Worm (Caenorhabditis elegans) whole organism, mixed stage, embryonic: ENCODE data around the gene ptp-3.

Source experiments
- ceh-43 ChIP-seq: fragments of 200-800 bp; sonication (Bioruptor generic); optimal IDR thresholded peaks from 2 replicates; lab custom pipeline; 2018; ENCODE audit warnings: mild to moderate bottlenecking, missing genetic modification characterization, moderate library complexity, missing compliant biosample characterization
- mep-1 ChIP-seq: fragments of 150-350 bp; optimal IDR thresholded peaks from 2 replicates; lab custom pipeline; 2017; ENCODE audit warnings: missing biosample characterization, missing genetic modification reagents, missing genetic modification characterization, inconsistent platforms
- nhr-12 ChIP-seq: fragments of 150-350 bp; optimal IDR thresholded peaks from 2 replicates; lab custom pipeline; 2014; ENCODE audit warnings: missing biosample characterization, missing genetic modification characterization
- nhr-28 ChIP-seq: fragments of 150-350 bp; optimal IDR thresholded peaks from 2 replicates; lab custom pipeline; 2014; ENCODE audit warnings: missing biosample characterization, missing genetic modification characterization
- nhr-76 ChIP-seq: sonication (generic microtip); optimal IDR thresholded peaks from 2 replicates; lab custom pipeline; 2017; ENCODE audit warnings: missing biosample characterization, missing genetic modification characterization
- unc-39 ChIP-seq: fragments of 150-350 bp; optimal IDR thresholded peaks from 2 replicates; lab custom pipeline; 2014; ENCODE audit warnings: missing biosample characterization, missing genetic modification characterization
- ztf-11 ChIP-seq: fragments of 150-350 bp; optimal IDR thresholded peaks from 2 replicates; lab custom pipeline; 2014; ENCODE audit warnings: missing biosample characterization, missing genetic modification characterization

DNA sequence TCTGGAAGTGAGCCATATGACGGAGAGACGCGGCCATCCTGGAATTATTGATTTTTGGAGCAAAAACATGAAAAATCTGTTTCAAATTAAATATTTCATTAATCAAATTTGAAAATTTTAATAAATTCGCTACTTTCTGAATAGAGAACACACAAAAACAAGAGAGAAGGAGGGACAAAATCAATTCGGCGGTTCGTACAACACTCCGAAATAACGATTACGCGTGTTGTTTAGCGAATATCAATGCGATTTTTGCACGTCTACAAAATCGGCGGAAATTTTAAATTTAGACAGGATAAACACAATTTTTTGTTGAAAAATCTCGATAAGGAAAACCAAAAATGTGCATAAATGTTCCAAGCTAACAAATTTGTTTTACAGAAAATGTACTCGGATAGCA is 74.5 kb downstream of the ptp-3 start, which contains the start of the genes sdhd-1 and ilkp-1:
- TF ChIP-seq nhr-76 (tag; lab: Kevin White, UChicago) (no peak), ceh-43 (no peak), ztf-11 (tag; lab: Kevin White, UChicago) (no peak), nhr-12 (tag; lab: Kevin White, UChicago) (no peak), nhr-28 (tag; lab: Kevin White, UChicago) (no peak), unc-39 (tag; lab: Kevin White, UChicago) (no peak), mep-1 (no peak)
